Worm (Caenorhabditis elegans) whole organism, L4 larva: ENCODE measurements around the gene K01G5.10.

ENCODE experiments used
- R02D3.7 ChIP-seq: fragments of 150-350 bp; sonication (generic microtip); optimal IDR thresholded peaks from 3 replicates; lab custom pipeline; 2014; ENCODE audit warnings: missing biosample characterization, missing genetic modification characterization
- attf-4 ChIP-seq: sonication (generic microtip); optimal IDR thresholded peaks from 3 replicates; lab custom pipeline; 2017; ENCODE audit warnings: missing biosample characterization, missing genetic modification characterization
- ces-1 ChIP-seq: fragments of 150-350 bp; sonication (generic microtip); optimal IDR thresholded peaks from 4 replicates; lab custom pipeline; 2014; ENCODE audit warnings: missing biosample characterization, missing genetic modification reagents, missing genetic modification characterization
- daf-12 ChIP-seq: fragments of 150-350 bp; optimal IDR thresholded peaks from 2 replicates; lab custom pipeline; 2014; ENCODE audit warnings: missing biosample characterization, missing genetic modification reagents, missing genetic modification characterization
- dve-1 ChIP-seq: sonication (generic microtip); optimal IDR thresholded peaks from 2 replicates; lab custom pipeline; 2017; ENCODE audit warnings: antibody characterized with exemption, mild to moderate bottlenecking, missing genetic modification characterization, missing compliant biosample characterization; ENCODE audit not compliant: insufficient read depth
- lin-39 ChIP-seq: fragments of 150-350 bp; optimal IDR thresholded peaks from 2 replicates; lab custom pipeline; 2014; ENCODE audit warnings: missing biosample characterization, missing genetic modification reagents, missing genetic modification characterization
- mxl-3 ChIP-seq: fragments of 200-800 bp; sonication (Bioruptor generic); optimal IDR thresholded peaks from 2 replicates; lab custom pipeline; 2018; ENCODE audit warnings: mild to moderate bottlenecking, missing genetic modification characterization, missing compliant biosample characterization
- pqm-1 ChIP-seq: sonication (generic microtip); optimal IDR thresholded peaks from 2 replicates; lab custom pipeline; 2017; ENCODE audit warnings: missing biosample characterization, missing genetic modification characterization
- rbr-2 ChIP-seq: sonication (generic microtip); optimal IDR thresholded peaks from 2 replicates; lab custom pipeline; 2016; ENCODE audit warnings: missing genotype, missing genetic modification characterization, missing compliant biosample characterization
- snpc-4 ChIP-seq: fragments of 150-350 bp; optimal IDR thresholded peaks from 2 replicates; lab custom pipeline; 2014; ENCODE audit warnings: missing biosample characterization, missing genetic modification characterization

ce11 chrIII:10758422-10758821, at the start of gene K01G5.10:
- TF ChIP-seq R02D3.7 (tag; lab: Kevin White, UChicago), result no peak
- TF ChIP-seq attf-4 (tag; lab: Kevin White, UChicago), result no peak
- TF ChIP-seq ces-1 (GFP tag; lab: Kevin White, UChicago), result no peak
- no peak for TF ChIP-seq dve-1
- TF ChIP-seq rbr-2 (tag; lab: Kevin White, UChicago), result no peak
- no peak for TF ChIP-seq lin-39 (tag; lab: Kevin White, UChicago)
- TF ChIP-seq daf-12, result no peak
- no peak for TF ChIP-seq snpc-4 (tag; lab: Kevin White, UChicago)
- no peak for TF ChIP-seq mxl-3
- no peak for TF ChIP-seq pqm-1 (tag; lab: Kevin White, UChicago)
